Fruit fly (Drosophila melanogaster): ENCODE data around the gene Traf6.
A peak's percentile ranks its signal among the peaks of the same experiment; 100 is the strongest.

Gene Traf6

DNA sequence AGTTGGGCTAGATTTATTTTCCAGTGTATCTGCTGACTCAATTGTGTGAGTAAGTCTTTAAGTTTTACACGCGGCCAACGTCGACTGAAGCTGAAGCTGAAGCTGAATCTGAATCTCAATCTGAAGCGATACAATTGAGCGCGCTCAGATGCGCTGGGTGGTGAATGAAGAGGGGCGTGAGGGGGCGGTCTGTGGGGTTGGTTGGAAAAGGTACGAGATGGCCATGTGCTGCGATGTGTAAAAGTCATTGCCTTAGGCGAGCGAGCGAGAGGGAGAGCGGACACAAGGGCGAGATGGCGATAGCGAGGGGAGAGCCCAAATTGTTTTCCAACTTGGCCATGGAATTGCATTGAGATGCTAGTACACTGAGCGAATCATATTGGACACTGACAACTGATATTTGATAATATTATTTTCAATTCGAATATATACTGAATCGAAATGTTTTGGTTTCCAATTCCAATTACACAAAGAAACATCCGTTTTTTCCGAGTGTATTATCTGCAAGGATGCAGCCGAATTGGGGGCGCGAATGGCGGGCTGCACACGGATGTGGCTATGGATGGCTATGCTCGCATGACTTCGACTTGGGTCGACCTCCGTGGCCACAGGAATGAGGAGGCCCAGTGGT, 39.5 kb upstream of the Traf6 start (continued):
- peak; percentile 53; the same call in 1 of the 2 replicates for TF ChIP-seq Xrp1 (GFP tag; IDR thresholded peaks at IDR 0.05)
- peak; percentile 8 to 41 for TF ChIP-seq dpn (GFP tag; optimal IDR thresholded peaks at IDR 0.05)
- TF ChIP-seq CG30020 (tag; optimal IDR thresholded peaks at IDR 0.05), result no peak
- TF ChIP-seq CG10565 (GFP tag; optimal IDR thresholded peaks at IDR 0.05), result no peak
- TF ChIP-seq Dfd (GFP tag; optimal IDR thresholded peaks at IDR 0.05), result no peak
- TF ChIP-seq CG12236 (GFP tag; optimal IDR thresholded peaks at IDR 0.05), result no peak
- no peak for TF ChIP-seq Atf-2 (GFP tag; optimal IDR thresholded peaks at IDR 0.05)
- no peak for TF ChIP-seq CG12104 (GFP tag; optimal IDR thresholded peaks at IDR 0.05)
- no peak for TF ChIP-seq run (tag; optimal IDR thresholded peaks at IDR 0.05)
- TF ChIP-seq tap (tag; optimal IDR thresholded peaks at IDR 0.05), result peak; percentile 17
- no peak for TF ChIP-seq CG7372 (GFP tag; IDR thresholded peaks at IDR 0.05)
- TF ChIP-seq Myb (GFP tag; optimal IDR thresholded peaks at IDR 0.05), result no peak
- no peak for TF ChIP-seq repo (GFP tag; optimal IDR thresholded peaks at IDR 0.05)
- no peak for TF ChIP-seq hb (GFP tag; IDR thresholded peaks at IDR 0.05; ENCODE audit: partially characterized antibody)
- peak; percentile 61 for TF ChIP-seq ttk (GFP tag; IDR thresholded peaks at IDR 0.05)
- peak; percentile 20 for TF ChIP-seq CG3407 (GFP tag; optimal IDR thresholded peaks at IDR 0.05)
- TF ChIP-seq Sin3A (optimal IDR thresholded peaks at IDR 0.05), result no peak
- TF ChIP-seq CG13624 (GFP tag; optimal IDR thresholded peaks at IDR 0.05), result no peak
- TF ChIP-seq caup (GFP tag; optimal IDR thresholded peaks at IDR 0.05; ENCODE audit: severe bottlenecking), result no peak
- TF ChIP-seq CG15269 (tag; optimal IDR thresholded peaks at IDR 0.05), result peak; percentile 52
- no peak for TF ChIP-seq Deaf1 (tag; optimal IDR thresholded peaks at IDR 0.05)
- TF ChIP-seq CG7839 (tag; optimal IDR thresholded peaks at IDR 0.05), result peak; percentile 53
- peak; percentile 47 for TF ChIP-seq CG12071 (GFP tag; optimal IDR thresholded peaks at IDR 0.05)
- TF ChIP-seq Aef1 (GFP tag; IDR thresholded peaks at IDR 0.05), result peak; percentile 62; the same call in 2 of the 3 replicates
- no peak for TF ChIP-seq gcm2 (GFP tag; optimal IDR thresholded peaks at IDR 0.05)
- no peak for TF ChIP-seq lilli (GFP tag; optimal IDR thresholded peaks at IDR 0.05)
- TF ChIP-seq CG14710 (tag; optimal IDR thresholded peaks at IDR 0.05), result peak; percentile 2
- TF ChIP-seq lbe (GFP tag; optimal IDR thresholded peaks at IDR 0.05), result peak; percentile 32
- TF ChIP-seq CG3995 (GFP tag; optimal IDR thresholded peaks at IDR 0.05), result no peak
- 0 out of 2 replicates have a peak, but pooled peaks have one; percentile 29 for TF ChIP-seq CG11696 (GFP tag; IDR thresholded peaks at IDR 0.05)
- no peak for TF ChIP-seq yki (optimal IDR thresholded peaks at IDR 0.05)
- TF ChIP-seq dm (GFP tag; optimal IDR thresholded peaks at IDR 0.05), result no peak
- no peak for TF ChIP-seq ap (GFP tag; IDR thresholded peaks at IDR 0.05)
- peak; percentile 53; the same call in 1 of the 2 replicates for TF ChIP-seq CG43689 (GFP tag; IDR thresholded peaks at IDR 0.05)
- TF ChIP-seq ranshi (GFP tag; IDR thresholded peaks at IDR 0.05), result peak; percentile 65; the same call in 1 of the 2 replicates
- no peak for TF ChIP-seq ssp (GFP tag; IDR thresholded peaks at IDR 0.05)
- no peak for TF ChIP-seq Antp (GFP tag; optimal IDR thresholded peaks at IDR 0.05)
- TF ChIP-seq gsb (GFP tag; IDR thresholded peaks at IDR 0.05), result 0 out of 2 replicates have a peak, but pooled peaks have one; percentile 17
- 0 out of 2 replicates have a peak, but pooled peaks have one; percentile 35 for TF ChIP-seq sob (GFP tag; IDR thresholded peaks at IDR 0.05)
- peak; percentile 23 for TF ChIP-seq CrebB (tag; optimal IDR thresholded peaks at IDR 0.05)
- TF ChIP-seq al (GFP tag; IDR thresholded peaks at IDR 0.05), result no peak
- no peak for TF ChIP-seq pzg (GFP tag; optimal IDR thresholded peaks at IDR 0.05)
- TF ChIP-seq CG15514 (GFP tag; optimal IDR thresholded peaks at IDR 0.05), result no peak
- no peak for TF ChIP-seq CG10267 (tag; optimal IDR thresholded peaks at IDR 0.05)
- no peak for TF ChIP-seq Dad (GFP tag; optimal IDR thresholded peaks at IDR 0.05)
- peak; percentile 31 for TF ChIP-seq CG30431 (GFP tag; optimal IDR thresholded peaks at IDR 0.05)
- TF ChIP-seq CG13775 (GFP tag; optimal IDR thresholded peaks at IDR 0.05), result no peak
- TF ChIP-seq pho (GFP tag; optimal IDR thresholded peaks at IDR 0.05), result no peak
- TF ChIP-seq Jarid2 (GFP tag; optimal IDR thresholded peaks at IDR 0.05), result no peak
- peak; percentile 23 for TF ChIP-seq CG1602 (GFP tag; optimal IDR thresholded peaks at IDR 0.05)
- no peak for TF ChIP-seq CG18476 (GFP tag; optimal IDR thresholded peaks at IDR 0.05)

Measured in whole organism, embryonic.